Fruit fly (Drosophila melanogaster): ENCODE data around the gene unc79.

DNA sequence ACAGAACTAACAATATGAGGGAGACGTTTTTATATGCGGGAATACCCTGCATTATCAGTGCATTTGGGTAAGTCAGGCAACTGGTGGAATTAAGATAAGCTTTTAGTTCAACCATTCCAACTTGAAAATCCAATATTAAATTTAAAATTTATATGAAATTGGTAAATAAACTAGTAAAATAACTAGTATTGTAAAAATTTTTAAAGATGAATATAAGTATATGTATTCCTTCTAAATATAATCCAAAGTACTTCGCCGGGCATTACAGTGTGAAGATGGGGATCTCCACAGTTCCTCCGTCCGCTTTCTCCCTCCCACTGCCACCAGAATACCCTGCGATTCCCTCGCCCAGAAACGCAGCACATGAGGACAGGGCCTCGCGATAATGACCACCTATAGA is 36.9 kb upstream of the unc79 start:
- no peak for TF ChIP-seq CG6276 (GFP tag; optimal IDR thresholded peaks at IDR 0.05)
- no peak for TF ChIP-seq CG6854 (GFP tag; optimal IDR thresholded peaks at IDR 0.05)
- no peak for TF ChIP-seq CG4318 (GFP tag; optimal IDR thresholded peaks at IDR 0.05)
- TF ChIP-seq lz (GFP tag; optimal IDR thresholded peaks at IDR 0.05) = no peak
- TF ChIP-seq ss (GFP tag; optimal IDR thresholded peaks at IDR 0.05) = no peak
- TF ChIP-seq Eip75B (GFP tag; optimal IDR thresholded peaks at IDR 0.05) = no peak
- no peak for TF ChIP-seq Lpt (GFP tag; optimal IDR thresholded peaks at IDR 0.05)
- no peak for TF ChIP-seq cyc (GFP tag; optimal IDR thresholded peaks at IDR 0.05)

All from whole organism, prepupa.